Worm (Caenorhabditis elegans): ENCODE results near the gene srh-140.

The srh-140 gene

ce11 chrV:15715636-15716035 is 6.4 kb upstream of the srh-140 start:
- TF ChIP-seq ZK185.1 (tag; optimal IDR thresholded peaks at IDR 0.05; ENCODE audit: poor library complexity, severe bottlenecking): no peak
- no peak for TF ChIP-seq F57C9.4 (tag; optimal IDR thresholded peaks at IDR 0.05)
- no peak for TF ChIP-seq C06A6.2 (GFP tag; conservative IDR thresholded peaks at IDR 0.05)
- no peak for TF ChIP-seq akir-1 (GFP tag; optimal IDR thresholded peaks at IDR 0.05)
- TF ChIP-seq B0336.3 (GFP tag; IDR thresholded peaks at IDR 0.05): no peak
- TF ChIP-seq sdz-38 (tag; optimal IDR thresholded peaks at IDR 0.05): no peak
- TF ChIP-seq atf-7 (tag; optimal IDR thresholded peaks at IDR 0.05): no peak
- no peak for TF ChIP-seq Y53G8AR.9 (GFP tag; conservative IDR thresholded peaks at IDR 0.05)
- no peak for TF ChIP-seq him-1 (tag; optimal IDR thresholded peaks at IDR 0.05)
- no peak for TF ChIP-seq lag-1 (GFP tag; IDR thresholded peaks at IDR 0.05)
- TF ChIP-seq rpc-1 (optimal IDR thresholded peaks at IDR 0.05): no peak
- no peak for TF ChIP-seq rpc-1 (tag; optimal IDR thresholded peaks at IDR 0.05)

ce11 chrV:15716679-15717078 is 5.3 kb upstream of the srh-140 start, which contains the start of gene Y6E2A.4:
Y6E2A.4 (minus strand) TSS chrV:15716779.
- TF ChIP-seq repo-1 (tag; optimal IDR thresholded peaks at IDR 0.05) (no peak), egl-18 (GFP tag; IDR thresholded peaks at IDR 0.05) (no peak)

- TF ChIP-seq ekl-4 (GFP tag; IDR thresholded peaks at IDR 0.05): no peak
These were observed 3.4 kb upstream of the srh-140 start, which contains the start of gene Y6E2A.5 for ce11 chrV:15718562-15718961. Y6E2A.5 (minus strand) TSS chrV:15718662.

ce11 chrV:15719570-15719969 is 2.4 kb upstream of the srh-140 start, which contains the start of gene Y6E2A.7:
Y6E2A.7 (plus strand) TSS chrV:15719870.
- TF ChIP-seq ztf-25 (GFP tag; IDR thresholded peaks at IDR 0.05) (no peak), C17E4.6 (GFP tag; IDR thresholded peaks at IDR 0.05) (no peak), dpl-1 (GFP tag; optimal IDR thresholded peaks at IDR 0.05) (no peak), lir-1 (GFP tag; conservative IDR thresholded peaks at IDR 0.05) (no peak), madf-3 (GFP tag; IDR thresholded peaks at IDR 0.05) (no peak)

ce11 chrV:15721431-15721830 is 557 bp upstream of the srh-140 start:
- no peak for TF ChIP-seq somi-1 (GFP tag; optimal IDR thresholded peaks at IDR 0.05)
- TF ChIP-seq lsl-1 (GFP tag; optimal IDR thresholded peaks at IDR 0.05): no peak
- no peak for TF ChIP-seq ZK185.1 (tag; optimal IDR thresholded peaks at IDR 0.05; ENCODE audit: poor library complexity, severe bottlenecking)
- no peak for TF ChIP-seq attf-3 (GFP tag; conservative IDR thresholded peaks at IDR 0.05)
- TF ChIP-seq F39B2.1 (GFP tag; IDR thresholded peaks at IDR 0.05): no peak
- no peak for TF ChIP-seq hrde-1 (tag; optimal IDR thresholded peaks at IDR 0.05; ENCODE audit: borderline replicate concordance)
- no peak for TF ChIP-seq zfh-2 (GFP tag; conservative IDR thresholded peaks at IDR 0.05)
- no peak for TF ChIP-seq ceh-91 (GFP tag; IDR thresholded peaks at IDR 0.05)
- no peak for TF ChIP-seq nhr-90 (tag; optimal IDR thresholded peaks at IDR 0.05)
- no peak for TF ChIP-seq let-526 (GFP tag; IDR thresholded peaks at IDR 0.05)
- no peak for TF ChIP-seq xnd-1 (tag; optimal IDR thresholded peaks at IDR 0.05)
- TF ChIP-seq Y56A3A.18 (GFP tag; IDR thresholded peaks at IDR 0.05): no peak
- TF ChIP-seq dpff-1 (tag; optimal IDR thresholded peaks at IDR 0.05): no peak
- no peak for TF ChIP-seq T07F8.4 (tag; optimal IDR thresholded peaks at IDR 0.05)
